Worm (Caenorhabditis elegans): Measurements from ENCODE around the gene acs-14.

ce11 chrV:9546860-9547269 lies 38.9 kb downstream of the acs-14 start, which contains the start of gene his-37:
- TF ChIP-seq flt-1 (GFP tag; IDR thresholded peaks at IDR 0.05) = peak; percentile 81
- TF ChIP-seq T22C8.4 (GFP tag; IDR thresholded peaks at IDR 0.05) = no peak
- no peak for TF ChIP-seq med-1 (GFP tag; optimal IDR thresholded peaks at IDR 0.05; ENCODE audit: insufficient read depth)
- TF ChIP-seq cog-1 (tag; optimal IDR thresholded peaks at IDR 0.05) = peak; percentile 93
- TF ChIP-seq ref-1 (GFP tag; conservative IDR thresholded peaks at IDR 0.05) = no peak
- TF ChIP-seq ztf-29 (GFP tag; IDR thresholded peaks at IDR 0.05) = no peak; the same call in 1 of the 2 replicates

Measured in whole organism, midembryonic.